Fruit fly (Drosophila melanogaster): Measurements from ENCODE around the gene Sik2.
A peak's percentile ranks its signal among the peaks of the same experiment; 100 is the strongest.

DNA sequence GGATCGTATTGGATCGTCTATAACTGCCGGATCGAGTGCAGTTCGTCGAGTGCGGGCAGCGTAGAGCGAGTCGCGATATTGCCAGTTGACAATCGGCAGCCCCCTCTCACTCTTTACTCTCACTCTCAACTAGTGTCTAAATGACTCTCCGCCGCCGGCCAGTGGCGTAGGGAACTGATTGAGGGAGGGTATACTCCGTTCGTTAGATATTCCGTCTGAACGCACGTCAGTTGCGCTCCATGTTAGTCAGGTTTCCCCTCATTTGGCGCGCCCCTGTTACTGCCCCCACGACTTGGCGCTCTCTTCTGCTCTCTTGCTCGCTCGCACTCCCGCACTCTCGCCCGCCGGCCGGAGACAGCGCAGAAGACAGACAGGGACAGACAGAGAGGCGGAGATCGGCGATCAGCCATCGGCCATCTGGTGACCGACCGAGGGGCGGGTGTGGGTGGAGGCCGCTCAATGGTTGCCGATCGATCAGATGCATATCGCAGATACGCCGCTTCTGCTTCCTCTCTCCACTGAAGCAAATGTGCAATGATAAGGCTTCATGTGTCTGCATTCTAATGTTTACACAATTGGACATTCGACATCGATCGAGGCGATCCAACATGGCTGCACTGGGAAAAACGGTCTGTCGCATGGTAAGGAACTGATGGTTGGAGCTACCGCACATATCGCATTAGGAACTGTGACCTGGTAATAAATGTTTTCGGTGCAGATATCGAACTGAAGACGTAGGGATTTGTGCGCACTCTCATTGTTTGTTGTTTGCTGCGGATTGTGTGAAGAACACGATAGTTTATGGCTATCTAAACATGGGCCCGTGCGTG lies 11.4 kb downstream of the Sik2 start, which contains the start of gene moody:
- TF ChIP-seq usp (GFP tag; optimal IDR thresholded peaks at IDR 0.05) = no peak
- TF ChIP-seq psq (optimal IDR thresholded peaks at IDR 0.05) = no peak
- peak; percentile 93 for TF ChIP-seq Dll (optimal IDR thresholded peaks at IDR 0.05)
- TF ChIP-seq CG8478 (optimal IDR thresholded peaks at IDR 0.05) = no peak
